Fruit fly (Drosophila melanogaster): ENCODE data around the gene CG13847.

Gene CG13847

DNA sequence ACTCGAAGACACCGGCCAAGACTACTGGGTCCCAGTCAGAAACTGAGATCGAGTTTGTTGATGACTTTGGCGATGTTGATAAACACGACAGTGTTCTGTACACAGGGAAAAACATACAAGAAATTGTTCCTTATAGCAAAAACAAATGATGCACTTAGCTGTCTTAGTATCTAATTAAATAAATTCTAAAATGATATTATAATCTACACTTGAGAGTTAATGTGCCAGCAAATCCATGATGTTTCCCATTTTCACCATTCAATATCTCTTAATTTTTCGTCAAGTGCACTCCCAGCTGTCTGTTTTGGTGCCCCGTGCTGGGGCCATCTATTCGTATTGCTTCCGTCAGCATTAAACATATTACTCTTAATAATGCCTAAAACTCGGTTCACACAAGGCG lies 35.7 kb downstream of the CG13847 start (continued):
- TF ChIP-seq Hr39 (optimal IDR thresholded peaks at IDR 0.05), result no peak
- no peak for TF ChIP-seq bigmax (GFP tag; optimal IDR thresholded peaks at IDR 0.05)
- no peak for TF ChIP-seq CG2116 (GFP tag; optimal IDR thresholded peaks at IDR 0.05)
- no peak for TF ChIP-seq CG14441 (GFP tag; IDR thresholded peaks at IDR 0.05)
- TF ChIP-seq CG34422 (GFP tag; IDR thresholded peaks at IDR 0.05), result peak; percentile 63; the same call in 1 of the 3 replicates
- no peak for TF ChIP-seq pho (GFP tag; optimal IDR thresholded peaks at IDR 0.05)
- TF ChIP-seq ase (GFP tag; IDR thresholded peaks at IDR 0.05), result no peak
- TF ChIP-seq row (GFP tag; IDR thresholded peaks at IDR 0.05), result peak; percentile 61; the same call in 2 of the 3 replicates
- TF ChIP-seq CHES-1-like (GFP tag; optimal IDR thresholded peaks at IDR 0.05), result no peak
- TF ChIP-seq CG2889 (GFP tag; IDR thresholded peaks at IDR 0.05), result 0 out of 3 replicates have a peak, but pooled peaks have one; percentile 8
- TF ChIP-seq CG8281 (tag; optimal IDR thresholded peaks at IDR 0.05), result no peak
- peak; percentile 41; the same call in 1 of the 2 replicates for TF ChIP-seq E2f1 (GFP tag; IDR thresholded peaks at IDR 0.05)
- no peak for TF ChIP-seq onecut (GFP tag; IDR thresholded peaks at IDR 0.05)
- peak; percentile 55 for TF ChIP-seq Taf1 (GFP tag; IDR thresholded peaks at IDR 0.05)
- no peak for TF ChIP-seq Hmr (GFP tag; optimal IDR thresholded peaks at IDR 0.05)
- no peak for TF ChIP-seq kah (GFP tag; optimal IDR thresholded peaks at IDR 0.05)
- no peak for TF ChIP-seq mld (GFP tag; IDR thresholded peaks at IDR 0.05; ENCODE audit: partially characterized antibody)
- TF ChIP-seq CrebB (tag; optimal IDR thresholded peaks at IDR 0.05), result no peak
- TF ChIP-seq klu (GFP tag; IDR thresholded peaks at IDR 0.05), result no peak
- peak; percentile 34 for TF ChIP-seq Hsf (GFP tag; optimal IDR thresholded peaks at IDR 0.05)
- TF ChIP-seq crc (GFP tag; optimal IDR thresholded peaks at IDR 0.05), result no peak
- TF ChIP-seq CG12071 (GFP tag; optimal IDR thresholded peaks at IDR 0.05), result no peak
- no peak for TF ChIP-seq CG11560 (tag; IDR thresholded peaks at IDR 0.05)
- TF ChIP-seq CG14014 (GFP tag; IDR thresholded peaks at IDR 0.05), result peak; percentile 29; the same call in 1 of the 2 replicates
- TF ChIP-seq gsb (GFP tag; IDR thresholded peaks at IDR 0.05), result 0 out of 2 replicates have a peak, but pooled peaks have one; percentile 26
- no peak for TF ChIP-seq ham (GFP tag; IDR thresholded peaks at IDR 0.05)
- TF ChIP-seq Rfx (GFP tag; IDR thresholded peaks at IDR 0.05), result peak; percentile 80
- TF ChIP-seq ewg (GFP tag; optimal IDR thresholded peaks at IDR 0.05), result no peak
- TF ChIP-seq CG8924 (tag; optimal IDR thresholded peaks at IDR 0.05), result peak; percentile 19
- no peak for TF ChIP-seq Spps (tag; optimal IDR thresholded peaks at IDR 0.05)
- no peak for TF ChIP-seq CG6765 (GFP tag; optimal IDR thresholded peaks at IDR 0.05)
- no peak for TF ChIP-seq tna (GFP tag; IDR thresholded peaks at IDR 0.05; ENCODE audit: partially characterized antibody)
- no peak for TF ChIP-seq Dref (GFP tag; IDR thresholded peaks at IDR 0.05)
- no peak for TF ChIP-seq CG12104 (GFP tag; optimal IDR thresholded peaks at IDR 0.05)
- no peak for TF ChIP-seq CG15011 (GFP tag; optimal IDR thresholded peaks at IDR 0.05)
- no peak for TF ChIP-seq tll (GFP tag; optimal IDR thresholded peaks at IDR 0.05)
- TF ChIP-seq Sox100B (GFP tag; optimal IDR thresholded peaks at IDR 0.05), result no peak
- no peak for TF ChIP-seq disco-r (GFP tag; optimal IDR thresholded peaks at IDR 0.05)
- no peak for TF ChIP-seq hkb (optimal IDR thresholded peaks at IDR 0.05)
- TF ChIP-seq hkb (GFP tag; IDR thresholded peaks at IDR 0.05), result peak; percentile 51; the same call in 1 of the 2 replicates
- TF ChIP-seq CG14667 (GFP tag; IDR thresholded peaks at IDR 0.05), result 0 out of 2 replicates have a peak, but pooled peaks have one; percentile 15
- no peak for TF ChIP-seq CG1529 (GFP tag; optimal IDR thresholded peaks at IDR 0.05)
- no peak for TF ChIP-seq vnd (GFP tag; IDR thresholded peaks at IDR 0.05; ENCODE audit: partially characterized antibody)
- TF ChIP-seq CG4360 (GFP tag; IDR thresholded peaks at IDR 0.05), result no peak
- no peak for TF ChIP-seq ssp (GFP tag; IDR thresholded peaks at IDR 0.05)
- no peak for TF ChIP-seq kni (GFP tag; optimal IDR thresholded peaks at IDR 0.05)
- TF ChIP-seq pb (GFP tag; optimal IDR thresholded peaks at IDR 0.05), result no peak
- TF ChIP-seq CG11723 (GFP tag; optimal IDR thresholded peaks at IDR 0.05), result no peak
- no peak for TF ChIP-seq Ets97D (GFP tag; optimal IDR thresholded peaks at IDR 0.05)
- no peak for TF ChIP-seq Lpt (GFP tag; optimal IDR thresholded peaks at IDR 0.05)
- TF ChIP-seq Bteb2 (GFP tag; optimal IDR thresholded peaks at IDR 0.05), result no peak
- no peak for TF ChIP-seq Hr3 (GFP tag; optimal IDR thresholded peaks at IDR 0.05)
- TF ChIP-seq CG8089 (GFP tag; optimal IDR thresholded peaks at IDR 0.05), result no peak

All from whole organism, embryonic.